Fruit fly (Drosophila melanogaster) whole organism, embryonic: ENCODE measurements around the gene Rad60.

ENCODE experiments used
- Ada2b ChIP-seq: fragments of 200-800 bp; sonication (Bioruptor generic); IDR thresholded peaks from 2 replicates; pipeline ENCODE4 v1.3.6; 2022; ENCODE audit warnings: missing biosample characterization, missing genetic modification characterization
- Aef1 ChIP-seq: fragments of 200-800 bp; sonication (Bioruptor generic); IDR thresholded peaks from 3 replicates; pipeline ENCODE4 v1.3.6; 2022; ENCODE audit warnings: missing biosample characterization, missing genetic modification characterization
- Atf3 ChIP-seq: fragments of 200-800 bp; sonication (Bioruptor generic); optimal IDR thresholded peaks from 3 replicates; lab custom pipeline; 2016; ENCODE audit warnings: missing biosample characterization, missing genetic modification characterization
- CG10147 ChIP-seq: fragments of 200-800 bp; sonication (Bioruptor generic); optimal IDR thresholded peaks from 2 replicates; lab custom pipeline; 2019; ENCODE audit warnings: missing biosample characterization, mild to moderate bottlenecking, missing genetic modification characterization, moderate library complexity
- CG10209 ChIP-seq: fragments of 200-800 bp; sonication (Bioruptor generic); optimal IDR thresholded peaks from 3 replicates; lab custom pipeline; 2017; ENCODE audit warnings: missing biosample characterization, mild to moderate bottlenecking, missing genetic modification characterization, missing genetic modification reagents
- CG10543 ChIP-seq: fragments of 200-800 bp; sonication (Bioruptor generic); optimal IDR thresholded peaks from 3 replicates; lab custom pipeline; 2017; ENCODE audit warnings: missing biosample characterization, mild to moderate bottlenecking, missing genetic modification characterization, moderate library complexity
- CG10565 ChIP-seq: fragments of 200-800 bp; sonication (Bioruptor generic); optimal IDR thresholded peaks from 3 replicates; lab custom pipeline; 2016; ENCODE audit warnings: missing biosample characterization, mild to moderate bottlenecking, missing genetic modification characterization
- CG11456 ChIP-seq: fragments of 200-800 bp; sonication (Bioruptor generic); IDR thresholded peaks from 3 replicates; pipeline ENCODE4 v1.3.6; 2022; ENCODE audit warnings: missing biosample characterization, missing genetic modification characterization
- CG12942 ChIP-seq: fragments of 200-800 bp; sonication (Bioruptor generic); optimal IDR thresholded peaks from 3 replicates; lab custom pipeline; 2016; ENCODE audit warnings: missing biosample characterization, missing genetic modification characterization
- CG13775 ChIP-seq: fragments of 200-800 bp; sonication (Bioruptor generic); optimal IDR thresholded peaks from 3 replicates; lab custom pipeline; 2017; ENCODE audit warnings: missing biosample characterization, mild to moderate bottlenecking, missing genetic modification characterization
- CG15011 ChIP-seq: fragments of 200-800 bp; sonication (Bioruptor generic); optimal IDR thresholded peaks from 3 replicates; lab custom pipeline; 2018; ENCODE audit warnings: missing biosample characterization, mild to moderate bottlenecking, missing genetic modification characterization
- CG1602 ChIP-seq: fragments of 200-800 bp; sonication (Bioruptor generic); optimal IDR thresholded peaks from 3 replicates; lab custom pipeline; 2016; ENCODE audit warnings: missing biosample characterization, missing genetic modification characterization
- CG1603 ChIP-seq: fragments of 200-800 bp; sonication (Bioruptor generic); optimal IDR thresholded peaks from 2 replicates; lab custom pipeline; 2019; ENCODE audit warnings: missing biosample characterization, mild to moderate bottlenecking, missing genetic modification characterization, moderate library complexity
- CG16863 ChIP-seq: fragments of 200-800 bp; sonication (Bioruptor generic); optimal IDR thresholded peaks from 3 replicates; lab custom pipeline; 2016; ENCODE audit warnings: missing biosample characterization, missing genetic modification characterization
- CG2202 ChIP-seq: fragments of 200-800 bp; sonication (Bioruptor generic); optimal IDR thresholded peaks from 2 replicates; lab custom pipeline; 2018; ENCODE audit warnings: missing biosample characterization, mild to moderate bottlenecking, missing genetic modification characterization
- CG2889 ChIP-seq: fragments of 200-800 bp; sonication (Bioruptor generic); IDR thresholded peaks from 3 replicates; pipeline ENCODE4 v1.3.6; 2022; ENCODE audit warnings: missing biosample characterization, missing genetic modification characterization
- CG31224 ChIP-seq: fragments of 200-800 bp; sonication (Bioruptor generic); IDR thresholded peaks from 2 replicates; pipeline ENCODE4 v1.3.6; 2022; ENCODE audit warnings: missing biosample characterization, missing genetic modification characterization
- CG31388 ChIP-seq: fragments of 200-800 bp; sonication (Bioruptor generic); optimal IDR thresholded peaks from 2 replicates; lab custom pipeline; 2016; ENCODE audit warnings: missing biosample characterization, missing genetic modification characterization
- CG3163 ChIP-seq: fragments of 200-800 bp; sonication (Bioruptor generic); optimal IDR thresholded peaks from 3 replicates; lab custom pipeline; 2016; ENCODE audit warnings: missing biosample characterization, missing genetic modification characterization
- CG6654 ChIP-seq: fragments of 200-800 bp; sonication (Bioruptor generic); optimal IDR thresholded peaks from 2 replicates; lab custom pipeline; 2017; ENCODE audit warnings: missing biosample characterization, mild to moderate bottlenecking, missing genetic modification characterization
- CG6683 ChIP-seq: fragments of 200-800 bp; sonication (Bioruptor generic); optimal IDR thresholded peaks from 2 replicates; lab custom pipeline; 2017; ENCODE audit warnings: missing biosample characterization, mild to moderate bottlenecking, missing genetic modification characterization, missing genetic modification reagents
- CG6689 ChIP-seq: fragments of 200-800 bp; sonication (Bioruptor generic); IDR thresholded peaks from 2 replicates; pipeline ENCODE4 v1.3.6; 2022; ENCODE audit warnings: missing biosample characterization, missing genetic modification characterization
- CG7963 ChIP-seq: fragments of 200-800 bp; sonication (Bioruptor generic); IDR thresholded peaks from 3 replicates; pipeline ENCODE4 v1.3.6; 2022; ENCODE audit warnings: missing biosample characterization, missing genetic modification characterization; ENCODE audit not compliant: partially characterized antibody
- CG8388 ChIP-seq: fragments of 200-800 bp; sonication (Bioruptor generic); optimal IDR thresholded peaks from 2 replicates; lab custom pipeline; 2019; ENCODE audit warnings: missing biosample characterization, mild to moderate bottlenecking, missing genetic modification characterization, moderate library complexity
- Chrac-16 ChIP-seq: fragments of 200-800 bp; sonication (Bioruptor generic); optimal IDR thresholded peaks from 3 replicates; lab custom pipeline; 2016; ENCODE audit warnings: missing biosample characterization, missing genetic modification characterization
- Dek ChIP-seq: fragments of 200-800 bp; sonication (Bioruptor generic); optimal IDR thresholded peaks from 3 replicates; lab custom pipeline; 2019; ENCODE audit warnings: missing biosample characterization, mild to moderate bottlenecking, missing genetic modification characterization, moderate library complexity
- Dip2 ChIP-seq: fragments of 200-800 bp; sonication (Bioruptor generic); IDR thresholded peaks from 2 replicates; pipeline ENCODE4 v1.3.6; 2022; ENCODE audit warnings: missing biosample characterization, missing genetic modification characterization
- Ets65A ChIP-seq: fragments of 200-800 bp; sonication (Bioruptor generic); peaks from one replicate; lab custom pipeline; 2016; ENCODE audit warnings: missing biosample characterization, missing genetic modification characterization
- H15 ChIP-seq: fragments of 200-800 bp; sonication (Bioruptor generic); IDR thresholded peaks from 3 replicates; pipeline ENCODE4 v1.3.6; 2022; ENCODE audit warnings: missing biosample characterization, missing genetic modification characterization
- HmgZ ChIP-seq: fragments of 200-800 bp; sonication (Bioruptor generic); optimal IDR thresholded peaks from 2 replicates; lab custom pipeline; 2018; ENCODE audit warnings: missing biosample characterization, mild to moderate bottlenecking, missing genetic modification characterization
- Oaz ChIP-seq: fragments of 200-800 bp; sonication (Bioruptor generic); IDR thresholded peaks from 2 replicates; pipeline ENCODE4 v1.3.6; 2022; ENCODE audit warnings: missing biosample characterization, missing genetic modification characterization
- Ravus ChIP-seq: fragments of 200-800 bp; sonication (Bioruptor generic); IDR thresholded peaks from 2 replicates; pipeline ENCODE4 v1.3.6; 2022; ENCODE audit warnings: missing biosample characterization, missing genetic modification characterization
- Stat92E ChIP-seq, 3 experiments: fragments of >200 bp in 2 of 3; fragments of 200-800 bp in 1 of 3; sonication (Bioruptor generic) in 1 of 3; optimal IDR thresholded peaks; 2 replicates each; lab custom pipeline; 2017 to 2019; ENCODE audit warnings: missing biosample characterization in 3 of 3, missing genetic modification characterization in 3 of 3, mild to moderate bottlenecking in 1 of 3, moderate library complexity in 1 of 3
- ab ChIP-seq: fragments of 200-800 bp; sonication (Bioruptor generic); optimal IDR thresholded peaks from 2 replicates; lab custom pipeline; 2016; ENCODE audit warnings: missing biosample characterization, missing genetic modification characterization
- cg ChIP-seq: fragments of 200-800 bp; sonication (Bioruptor generic); optimal IDR thresholded peaks from 3 replicates; lab custom pipeline; 2019; ENCODE audit warnings: missing biosample characterization, mild to moderate bottlenecking, missing genetic modification characterization, moderate library complexity
- disco-r ChIP-seq: fragments of 200-800 bp; sonication (Bioruptor generic); optimal IDR thresholded peaks from 2 replicates; lab custom pipeline; 2016; ENCODE audit warnings: missing biosample characterization, missing genetic modification characterization
- dmrt99B ChIP-seq: fragments of 200-800 bp; sonication (Bioruptor generic); optimal IDR thresholded peaks from 2 replicates; lab custom pipeline; 2018; ENCODE audit warnings: missing biosample characterization, mild to moderate bottlenecking, missing genetic modification characterization, moderate library complexity
- fru ChIP-seq: fragments of >200 bp; optimal IDR thresholded peaks from 2 replicates; lab custom pipeline; 2017
- gce ChIP-seq: fragments of 200-800 bp; sonication (Bioruptor generic); IDR thresholded peaks from 3 replicates; pipeline ENCODE4 v1.3.6; 2022; ENCODE audit warnings: missing biosample characterization, missing genetic modification characterization
- insv ChIP-seq, 2 experiments: fragments of 200-800 bp; sonication (Bioruptor generic); optimal IDR thresholded peaks; 3 replicates each; lab custom pipeline; 2016 to 2018; ENCODE audit warnings: missing biosample characterization in 2 of 2, missing genetic modification characterization in 2 of 2
- jigr1 ChIP-seq: fragments of 200-800 bp; sonication (Bioruptor generic); IDR thresholded peaks from 3 replicates; pipeline ENCODE4 v1.3.6; 2022; ENCODE audit warnings: missing biosample characterization, missing genetic modification characterization
- kni ChIP-seq: fragments of 200-800 bp; sonication (Bioruptor generic); optimal IDR thresholded peaks from 3 replicates; lab custom pipeline; 2017; ENCODE audit warnings: mild to moderate bottlenecking, missing biosample characterization, missing genetic modification reagents, missing genetic modification characterization
- lmd ChIP-seq: fragments of 200-800 bp; sonication (Bioruptor generic); IDR thresholded peaks from 2 replicates; pipeline ENCODE4 v1.3.6; 2022; ENCODE audit warnings: missing biosample characterization, missing genetic modification characterization
- nom ChIP-seq: fragments of 200-800 bp; sonication (Bioruptor generic); optimal IDR thresholded peaks from 2 replicates; lab custom pipeline; 2017; ENCODE audit warnings: missing biosample characterization, missing genetic modification characterization, mild to moderate bottlenecking, moderate library complexity, missing genetic modification reagents
- peb ChIP-seq: fragments of 200-800 bp; sonication (Bioruptor generic); IDR thresholded peaks from 2 replicates; pipeline ENCODE4 v1.3.6; 2022; ENCODE audit warnings: missing biosample characterization, missing genetic modification characterization
- pum ChIP-seq: fragments of 200-800 bp; sonication (Bioruptor generic); optimal IDR thresholded peaks from 2 replicates; lab custom pipeline; 2016; ENCODE audit warnings: missing biosample characterization, missing genetic modification characterization
- repo ChIP-seq: fragments of 200-800 bp; sonication (Bioruptor generic); optimal IDR thresholded peaks from 2 replicates; lab custom pipeline; 2016; ENCODE audit warnings: missing biosample characterization, missing genetic modification characterization
- sna ChIP-seq: fragments of 200-800 bp; sonication (Bioruptor generic); IDR thresholded peaks from 2 replicates; pipeline ENCODE4 v1.3.6; 2022; ENCODE audit warnings: missing biosample characterization, missing genetic modification characterization; ENCODE audit not compliant: partially characterized antibody
- so ChIP-seq: fragments of 200-800 bp; sonication (Bioruptor generic); IDR thresholded peaks from 3 replicates; pipeline ENCODE4 v1.3.6; 2022; ENCODE audit warnings: missing biosample characterization, missing genetic modification characterization
- ssp ChIP-seq: fragments of 200-800 bp; sonication (Bioruptor generic); IDR thresholded peaks from 2 replicates; pipeline ENCODE4 v1.3.6; 2022; ENCODE audit warnings: missing biosample characterization, missing genetic modification characterization
- tap ChIP-seq: fragments of 200-800 bp; optimal IDR thresholded peaks from 3 replicates; lab custom pipeline; 2019; ENCODE audit warnings: missing biosample characterization, mild to moderate bottlenecking, missing genetic modification characterization, moderate library complexity
- vfl ChIP-seq: fragments of 200-800 bp; sonication (Bioruptor generic); optimal IDR thresholded peaks from 2 replicates; lab custom pipeline; 2016; ENCODE audit warnings: missing biosample characterization, missing genetic modification characterization
- yki ChIP-seq: fragments of >200 bp; optimal IDR thresholded peaks from 3 replicates; lab custom pipeline; 2018

The Rad60 gene

dm6 chr3R:23221680-23222148 is 29.6 kb downstream of the Rad60 start (continued):
- TF ChIP-seq Oaz (no peak), nom (GFP tag; lab: Kevin White, UChicago) (peak; percentile 69), repo (GFP tag; lab: Kevin White, UChicago) (no peak), vfl (GFP tag; lab: Kevin White, UChicago) (no peak), Ravus (no peak), insv (GFP tag; optimal IDR thresholded peaks at IDR 0.05; lab: Kevin White, UChicago) (no peak), Dip2 (no peak), CG6683 (no peak), Aef1 (GFP tag; lab: Robert Waterston, UW) (no peak), cg (GFP tag; lab: Kevin White, UChicago) (peak; percentile 75), pum (no peak), Dek (tag; lab: Kevin White, UChicago) (no peak), CG10209 (GFP tag; lab: Kevin White, UChicago) (no peak), CG1603 (tag; lab: Kevin White, UChicago) (no peak), lmd (no peak), CG2202 (no peak), Chrac-16 (no peak), tap (no peak), CG6689 (GFP tag; lab: Robert Waterston, UW) (no peak), HmgZ (tag; lab: Kevin White, UChicago) (peak; percentile 37), ssp (GFP tag; lab: Robert Waterston, UW) (no peak), so (GFP tag; lab: Robert Waterston, UW) (no peak), CG16863 (GFP tag; lab: Kevin White, UChicago) (no peak), sna (GFP tag; lab: Robert Waterston, UW) (0 out of 2 replicates have a peak, but pooled peaks have one; percentile 50), CG12942 (GFP tag; lab: Kevin White, UChicago) (no peak), H15 (no peak), kni (no peak), CG11456 (GFP tag; lab: Robert Waterston, UW) (no peak), Ada2b (GFP tag; lab: Robert Waterston, UW) (no peak), CG31224 (GFP tag; lab: Robert Waterston, UW) (no peak), disco-r (GFP tag; lab: Kevin White, UChicago) (no peak), CG10543 (GFP tag; lab: Kevin White, UChicago) (peak; percentile 29), CG1602 (GFP tag; lab: Kevin White, UChicago) (no peak), peb (GFP tag; lab: Robert Waterston, UW) (no peak), Atf3 (GFP tag; lab: Kevin White, UChicago) (no peak), CG31388 (GFP tag; lab: Kevin White, UChicago) (no peak), fru (lab: Kevin White, UChicago) (no peak), yki (lab: Kevin White, UChicago) (no peak), jigr1 (GFP tag; lab: Robert Waterston, UW) (no peak), CG7963 (GFP tag; lab: Robert Waterston, UW) (no peak), CG10565 (GFP tag; lab: Kevin White, UChicago) (no peak), gce (GFP tag; lab: Robert Waterston, UW) (no peak), CG13775 (GFP tag; lab: Kevin White, UChicago) (no peak), dmrt99B (tag; lab: Kevin White, UChicago) (no peak), CG6654 (GFP tag; lab: Kevin White, UChicago) (no peak), CG10147 (no peak), CG2889 (no peak), CG8388 (GFP tag; lab: Kevin White, UChicago) (no peak), ab (no peak), Ets65A (no peak), CG3163 (GFP tag; lab: Kevin White, UChicago) (no peak), CG15011 (GFP tag; lab: Kevin White, UChicago) (no peak), Stat92E (GFP tag; optimal IDR thresholded peaks at IDR 0.05; lab: Kevin White, UChicago) (no peak)
